Worm (Caenorhabditis elegans) whole organism, late embryonic: Measurements from ENCODE around the gene unc-82.

Source experiments
- F13H6.1 ChIP-seq: sonication (generic microtip); optimal IDR thresholded peaks from 2 replicates; lab custom pipeline; 2016; ENCODE audit warnings: missing genetic modification characterization, missing compliant biosample characterization
- ama-1 ChIP-seq: fragments of 150-350 bp; optimal IDR thresholded peaks from 2 replicates; lab custom pipeline; 2014
- ceh-48 ChIP-seq: sonication (generic microtip); optimal IDR thresholded peaks from 2 replicates; lab custom pipeline; 2016; ENCODE audit warnings: missing genetic modification characterization, inconsistent platforms, missing compliant biosample characterization
- hlh-8 ChIP-seq: sonication (generic microtip); optimal IDR thresholded peaks from 2 replicates; lab custom pipeline; 2016; ENCODE audit warnings: missing genotype, missing genetic modification characterization, missing compliant biosample characterization
- nfya-1 ChIP-seq: sonication (generic microtip); optimal IDR thresholded peaks from 2 replicates; lab custom pipeline; 2017; ENCODE audit warnings: missing genetic modification characterization, mild to moderate bottlenecking, missing compliant biosample characterization, antibody characterized with exemption, moderate library complexity
- pha-4 ChIP-seq: fragments of 150-350 bp; optimal IDR thresholded peaks from 2 replicates; lab custom pipeline; 2018; ENCODE audit warnings: missing biosample characterization, missing genetic modification reagents, missing genetic modification characterization
- pqm-1 ChIP-seq: sonication (generic microtip); optimal IDR thresholded peaks from 2 replicates; lab custom pipeline; 2016; ENCODE audit warnings: missing genetic modification characterization, missing compliant biosample characterization
- ref-2 ChIP-seq: sonication (generic microtip); optimal IDR thresholded peaks from 2 replicates; lab custom pipeline; 2016; ENCODE audit warnings: missing genetic modification characterization, missing compliant biosample characterization
- sox-4 ChIP-seq: sonication (generic microtip); optimal IDR thresholded peaks from 2 replicates; lab custom pipeline; 2017; ENCODE audit warnings: mild to moderate bottlenecking, missing genetic modification characterization, inconsistent platforms, missing compliant biosample characterization
- syd-9 ChIP-seq: sonication (generic microtip); optimal IDR thresholded peaks from 2 replicates; lab custom pipeline; 2016; ENCODE audit warnings: mild to moderate bottlenecking, missing genetic modification characterization, moderate library complexity, missing compliant biosample characterization
- tbx-2 ChIP-seq: sonication (generic microtip); optimal IDR thresholded peaks from 2 replicates; lab custom pipeline; 2016; ENCODE audit warnings: missing genetic modification characterization, missing compliant biosample characterization
- unc-86 ChIP-seq: sonication (generic microtip); optimal IDR thresholded peaks from 2 replicates; lab custom pipeline; 2016; ENCODE audit warnings: missing genetic modification characterization, missing compliant biosample characterization

DNA sequence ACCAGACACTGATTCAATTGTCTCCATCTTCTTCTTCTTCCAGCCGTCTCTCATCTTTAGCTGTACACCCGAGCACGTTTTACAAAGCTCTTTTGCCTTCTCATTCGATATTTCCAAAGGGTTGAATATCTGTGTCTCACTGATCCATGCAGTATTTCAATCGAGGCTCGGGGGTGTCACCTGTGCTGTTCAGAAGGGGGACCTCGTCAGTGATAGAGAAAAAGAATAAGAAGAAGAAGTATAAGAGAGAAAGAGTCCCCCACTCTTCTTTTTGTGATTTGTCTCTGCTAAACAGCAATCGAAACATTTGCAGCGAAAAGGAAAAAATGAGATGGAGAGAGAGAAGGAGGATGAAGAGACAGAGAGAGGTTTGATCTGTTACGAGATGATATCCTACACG, 1.8 kb downstream of the unc-82 start:
- TF ChIP-seq ceh-48 (tag; lab: Kevin White, UChicago), result no peak
- TF ChIP-seq pha-4 (tag; lab: Kevin White, UChicago), result no peak
- TF ChIP-seq nfya-1 (tag; lab: Kevin White, UChicago), result no peak
- TF ChIP-seq ama-1 (lab: Kevin White, UChicago), result no peak
- TF ChIP-seq hlh-8 (tag; lab: Kevin White, UChicago), result no peak
- TF ChIP-seq unc-86, result no peak
- no peak for TF ChIP-seq syd-9
- TF ChIP-seq tbx-2 (tag; lab: Kevin White, UChicago), result no peak
- no peak for TF ChIP-seq F13H6.1
- no peak for TF ChIP-seq pqm-1
- no peak for TF ChIP-seq ref-2
- no peak for TF ChIP-seq sox-4 (tag; lab: Kevin White, UChicago)
